Worm (Caenorhabditis elegans): ENCODE data around the gene srlf-13.

- TF ChIP-seq lin-35 (GFP tag; optimal IDR thresholded peaks at IDR 0.05) (no peak), F33H1.4 (GFP tag; IDR thresholded peaks at IDR 0.05) (no peak), F57C9.4 (tag; optimal IDR thresholded peaks at IDR 0.05) (no peak), sdz-38 (tag; optimal IDR thresholded peaks at IDR 0.05) (no peak)
Observed at ce11 chrIV:10879542-10879941, 16.9 kb downstream of the srlf-13 start, which contains the start of gene sdz-13.

Data from whole organism, young adult.